Fruit fly (Drosophila melanogaster) whole organism, embryonic: ENCODE results near the gene spg.

Experiments used
- Adf1 ChIP-seq: fragments of 200-800 bp; sonication (Bioruptor generic); IDR thresholded peaks from 2 replicates; pipeline ENCODE4 v1.3.6; 2022; ENCODE audit warnings: missing biosample characterization, missing genetic modification characterization
- Antp ChIP-seq: fragments of 200-800 bp; sonication (Bioruptor generic); optimal IDR thresholded peaks from 3 replicates; lab custom pipeline; 2016; ENCODE audit warnings: missing biosample characterization, missing genetic modification characterization
- B-H2 ChIP-seq: fragments of 200-800 bp; sonication (Bioruptor generic); optimal IDR thresholded peaks from 2 replicates; lab custom pipeline; 2018; ENCODE audit warnings: missing biosample characterization, mild to moderate bottlenecking, missing genetic modification characterization
- Blimp-1 ChIP-seq: fragments of 200-800 bp; sonication (Bioruptor generic); optimal IDR thresholded peaks from 3 replicates; lab custom pipeline; 2018; ENCODE audit warnings: missing biosample characterization, missing genetic modification characterization, mild to moderate bottlenecking, moderate library complexity, missing genetic modification reagents
- CG10431 ChIP-seq: fragments of 200-800 bp; sonication (Bioruptor generic); optimal IDR thresholded peaks from 3 replicates; lab custom pipeline; 2018; ENCODE audit warnings: missing biosample characterization, mild to moderate bottlenecking, missing genetic modification characterization
- CG11085 ChIP-seq: fragments of 200-800 bp; sonication (Bioruptor generic); IDR thresholded peaks from 2 replicates; pipeline ENCODE4 v1.3.6; 2022; ENCODE audit warnings: missing biosample characterization, missing genetic modification characterization
- CG12155 ChIP-seq: fragments of 200-800 bp; sonication (Bioruptor generic); optimal IDR thresholded peaks from 3 replicates; lab custom pipeline; 2016; ENCODE audit warnings: missing biosample characterization, missing genetic modification characterization
- CG12942 ChIP-seq: fragments of 200-800 bp; sonication (Bioruptor generic); optimal IDR thresholded peaks from 3 replicates; lab custom pipeline; 2016; ENCODE audit warnings: missing biosample characterization, missing genetic modification characterization
- CG13624 ChIP-seq: fragments of 200-800 bp; sonication (Bioruptor generic); optimal IDR thresholded peaks from 2 replicates; lab custom pipeline; 2016; ENCODE audit warnings: missing biosample characterization, missing genetic modification characterization
- CG15601 ChIP-seq: fragments of 200-800 bp; sonication (Bioruptor generic); optimal IDR thresholded peaks from 3 replicates; lab custom pipeline; 2019; ENCODE audit warnings: missing biosample characterization, mild to moderate bottlenecking, missing genetic modification characterization, moderate library complexity
- CG18476 ChIP-seq: fragments of 200-800 bp; sonication (Bioruptor generic); optimal IDR thresholded peaks from 2 replicates; lab custom pipeline; 2016; ENCODE audit warnings: missing biosample characterization, mild to moderate bottlenecking, missing genetic modification characterization
- CG30403 ChIP-seq: fragments of 200-800 bp; sonication (Bioruptor generic); optimal IDR thresholded peaks from 3 replicates; lab custom pipeline; 2016; ENCODE audit warnings: missing biosample characterization, missing genetic modification characterization
- CG3065 ChIP-seq: fragments of 200-800 bp; sonication (Bioruptor generic); optimal IDR thresholded peaks from 2 replicates; lab custom pipeline; 2016; ENCODE audit warnings: missing biosample characterization, missing genetic modification characterization
- CG31224 ChIP-seq: fragments of 200-800 bp; sonication (Bioruptor generic); IDR thresholded peaks from 2 replicates; pipeline ENCODE4 v1.3.6; 2022; ENCODE audit warnings: missing biosample characterization, missing genetic modification characterization
- CG33557 ChIP-seq: fragments of 200-800 bp; sonication (Bioruptor generic); optimal IDR thresholded peaks from 2 replicates; lab custom pipeline; 2019; ENCODE audit warnings: missing biosample characterization, mild to moderate bottlenecking, missing genetic modification characterization, moderate library complexity
- CG34376 ChIP-seq: fragments of 200-800 bp; sonication (Bioruptor generic); optimal IDR thresholded peaks from 2 replicates; lab custom pipeline; 2018; ENCODE audit warnings: missing biosample characterization, mild to moderate bottlenecking, missing genetic modification characterization
- CG6813 ChIP-seq: fragments of 200-800 bp; sonication (Bioruptor generic); optimal IDR thresholded peaks from 2 replicates; lab custom pipeline; 2017; ENCODE audit warnings: missing biosample characterization, missing genetic modification characterization, mild to moderate bottlenecking, moderate library complexity, missing genetic modification reagents
- CG8281 ChIP-seq: fragments of 200-800 bp; sonication (Bioruptor generic); optimal IDR thresholded peaks from 2 replicates; lab custom pipeline; 2018; ENCODE audit warnings: missing biosample characterization, mild to moderate bottlenecking, missing genetic modification characterization, moderate library complexity
- Dek ChIP-seq: fragments of 200-800 bp; sonication (Bioruptor generic); optimal IDR thresholded peaks from 3 replicates; lab custom pipeline; 2019; ENCODE audit warnings: missing biosample characterization, mild to moderate bottlenecking, missing genetic modification characterization, moderate library complexity
- Doc3 ChIP-seq: fragments of 200-800 bp; sonication (Bioruptor generic); IDR thresholded peaks from 3 replicates; pipeline ENCODE4 v1.3.6; 2022; ENCODE audit warnings: missing biosample characterization, missing genetic modification characterization; ENCODE audit not compliant: partially characterized antibody
- ERR ChIP-seq: fragments of 200-800 bp; sonication (Bioruptor generic); optimal IDR thresholded peaks from 2 replicates; lab custom pipeline; 2016; ENCODE audit warnings: missing biosample characterization, missing genetic modification characterization
- GATAe ChIP-seq: fragments of 200-800 bp; sonication (Bioruptor generic); conservative IDR thresholded peaks from 2 replicates; pipeline ENCODE4 v1.3.6; 2022; ENCODE audit warnings: missing biosample characterization, missing genetic modification characterization
- HmgZ ChIP-seq: fragments of 200-800 bp; sonication (Bioruptor generic); optimal IDR thresholded peaks from 2 replicates; lab custom pipeline; 2018; ENCODE audit warnings: missing biosample characterization, mild to moderate bottlenecking, missing genetic modification characterization
- Med ChIP-seq: fragments of 200-800 bp; sonication (Bioruptor generic); peaks from one replicate; lab custom pipeline; 2016; ENCODE audit warnings: missing biosample characterization, missing genetic modification characterization, mild to moderate bottlenecking, inconsistent platforms, moderate library complexity
- Nf-YC ChIP-seq: fragments of 200-800 bp; optimal IDR thresholded peaks from 3 replicates; lab custom pipeline; 2019; ENCODE audit warnings: missing biosample characterization, mild to moderate bottlenecking, missing genetic modification characterization, moderate library complexity
- Pdp1 ChIP-seq, 2 experiments: fragments of 200-800 bp; sonication (Bioruptor generic); optimal IDR thresholded peaks; 3 replicates each; lab custom pipeline; 2016; ENCODE audit warnings: missing biosample characterization in 2 of 2, missing genetic modification characterization in 2 of 2, mild to moderate bottlenecking in 1 of 2, moderate library complexity in 1 of 2
- Poxn ChIP-seq: fragments of 200-800 bp; sonication (Bioruptor generic); IDR thresholded peaks from 2 replicates; pipeline ENCODE4 v1.3.6; 2022; ENCODE audit warnings: missing biosample characterization, missing genetic modification characterization
- Sry-β ChIP-seq: fragments of 200-800 bp; sonication (Bioruptor generic); optimal IDR thresholded peaks from 2 replicates; lab custom pipeline; 2018; ENCODE audit warnings: missing biosample characterization, mild to moderate bottlenecking, missing genetic modification characterization, moderate library complexity
- bsh ChIP-seq, 2 experiments: fragments of 200-800 bp; sonication (Bioruptor generic); optimal IDR thresholded peaks; 2 replicates each; lab custom pipeline; 2017 to 2018; ENCODE audit warnings: mild to moderate bottlenecking in 2 of 2, missing biosample characterization in 2 of 2, missing genetic modification characterization in 2 of 2, moderate library complexity in 1 of 2
- cg ChIP-seq: fragments of 200-800 bp; sonication (Bioruptor generic); optimal IDR thresholded peaks from 3 replicates; lab custom pipeline; 2019; ENCODE audit warnings: missing biosample characterization, mild to moderate bottlenecking, missing genetic modification characterization, moderate library complexity
- chinmo ChIP-seq: fragments of 200-800 bp; sonication (Bioruptor generic); IDR thresholded peaks from 4 replicates; pipeline ENCODE4 v1.3.6; 2022; ENCODE audit warnings: missing biosample characterization, missing genetic modification characterization; ENCODE audit not compliant: partially characterized antibody
- ci ChIP-seq: fragments of 200-800 bp; sonication (Bioruptor generic); IDR thresholded peaks from 3 replicates; pipeline ENCODE4 v1.3.6; 2022; ENCODE audit warnings: missing biosample characterization, missing genetic modification characterization
- crol ChIP-seq: fragments of 200-800 bp; sonication (Bioruptor generic); IDR thresholded peaks from 2 replicates; pipeline ENCODE4 v1.3.6; 2022; ENCODE audit warnings: missing biosample characterization, missing genetic modification characterization
- disco-r ChIP-seq: fragments of 200-800 bp; sonication (Bioruptor generic); optimal IDR thresholded peaks from 2 replicates; lab custom pipeline; 2016; ENCODE audit warnings: missing biosample characterization, missing genetic modification characterization
- exex ChIP-seq: fragments of 200-800 bp; sonication (Bioruptor generic); optimal IDR thresholded peaks from 4 replicates; lab custom pipeline; 2018; ENCODE audit warnings: missing biosample characterization, mild to moderate bottlenecking, missing genetic modification characterization, moderate library complexity
- ftz-f1 ChIP-seq: fragments of 200-800 bp; sonication (Bioruptor generic); optimal IDR thresholded peaks from 2 replicates; lab custom pipeline; 2016; ENCODE audit warnings: missing biosample characterization, missing genetic modification characterization
- grau ChIP-seq: fragments of 200-800 bp; optimal IDR thresholded peaks from 3 replicates; lab custom pipeline; 2019; ENCODE audit warnings: missing biosample characterization, mild to moderate bottlenecking, missing genetic modification characterization, moderate library complexity
- maf-S ChIP-seq: fragments of 200-800 bp; sonication (Bioruptor generic); optimal IDR thresholded peaks from 2 replicates; lab custom pipeline; 2016; ENCODE audit warnings: missing biosample characterization, missing genetic modification characterization
- mirr ChIP-seq: fragments of 200-800 bp; sonication (Bioruptor generic); optimal IDR thresholded peaks from 3 replicates; lab custom pipeline; 2018; ENCODE audit warnings: missing biosample characterization, mild to moderate bottlenecking, missing genetic modification characterization
- salm ChIP-seq: fragments of 200-800 bp; sonication (Bioruptor generic); optimal IDR thresholded peaks from 2 replicates; lab custom pipeline; 2018; ENCODE audit warnings: missing biosample characterization, mild to moderate bottlenecking, missing genetic modification characterization
- sc ChIP-seq, 3 experiments: fragments of >200 bp in 2 of 3; fragments of 200-800 bp in 1 of 3; sonication (Bioruptor generic) in 1 of 3; optimal IDR thresholded peaks; 2 replicates in 2 of 3; 3 replicates in 1 of 3; lab custom pipeline; 2017; ENCODE audit warnings: mild to moderate bottlenecking in 1 of 3, missing biosample characterization in 1 of 3, missing genetic modification characterization in 1 of 3, missing genetic modification reagents in 1 of 3
- sd ChIP-seq: fragments of 200-800 bp; sonication (Bioruptor generic); optimal IDR thresholded peaks from 3 replicates; lab custom pipeline; 2018; ENCODE audit warnings: missing biosample characterization, mild to moderate bottlenecking, missing genetic modification characterization, moderate library complexity
- sens ChIP-seq: fragments of 200-800 bp; sonication (Bioruptor generic); peaks from one replicate; lab custom pipeline; 2016; ENCODE audit warnings: missing biosample characterization, missing genetic modification characterization
- sna ChIP-seq: fragments of 200-800 bp; sonication (Bioruptor generic); IDR thresholded peaks from 2 replicates; pipeline ENCODE4 v1.3.6; 2022; ENCODE audit warnings: missing biosample characterization, missing genetic modification characterization; ENCODE audit not compliant: partially characterized antibody
- sug ChIP-seq: fragments of 200-800 bp; optimal IDR thresholded peaks from 2 replicates; lab custom pipeline; 2019; ENCODE audit warnings: missing biosample characterization, mild to moderate bottlenecking, missing genetic modification characterization, moderate library complexity
- unc-4 ChIP-seq: fragments of 200-800 bp; sonication (Bioruptor generic); IDR thresholded peaks from 2 replicates; pipeline ENCODE4 v1.3.6; 2022; ENCODE audit warnings: missing biosample characterization, missing genetic modification characterization; ENCODE audit not compliant: partially characterized antibody
- vvl ChIP-seq: fragments of 200-800 bp; sonication (Bioruptor generic); IDR thresholded peaks from 2 replicates; pipeline ENCODE4 v1.3.6; 2022; ENCODE audit warnings: missing biosample characterization, missing genetic modification characterization

spg gene

dm6 chr3R:28827222-28827621 is 17.8 kb upstream of the spg start:
- TF ChIP-seq Pdp1 (GFP tag; optimal IDR thresholded peaks at IDR 0.05; lab: Kevin White, UChicago) (peak in 1 of 2 experiments; percentile 15), Antp (GFP tag; lab: Kevin White, UChicago) (no peak), vvl (GFP tag; lab: Robert Waterston, UW) (peak; percentile 69; the same call in 1 of the 2 replicates), Blimp-1 (GFP tag; lab: Kevin White, UChicago) (peak; percentile 81)
- TF ChIP-seq, all 482 proteins: peak for 3

dm6 chr3R:28829328-28829916 is 15.6 kb upstream of the spg start:
- TF ChIP-seq sna (GFP tag; lab: Robert Waterston, UW) (no peak), Nf-YC (tag; lab: Kevin White, UChicago) (peak; percentile 17), sd (peak; percentile 88), chinmo (GFP tag; lab: Robert Waterston, UW) (0 out of 4 replicates have a peak, but pooled peaks have one; percentile 64), CG34376 (GFP tag; lab: Kevin White, UChicago) (peak; percentile 4), Adf1 (GFP tag; lab: Robert Waterston, UW) (no peak), CG12155 (GFP tag; lab: Kevin White, UChicago) (no peak), crol (GFP tag; lab: Robert Waterston, UW) (no peak), CG33557 (GFP tag; lab: Kevin White, UChicago) (no peak), Sry-β (GFP tag; lab: Kevin White, UChicago) (no peak), sc (optimal IDR thresholded peaks at IDR 0.05; lab: Kevin White, UChicago) (no peak), sc (GFP tag; optimal IDR thresholded peaks at IDR 0.05; lab: Kevin White, UChicago) (no peak), grau (tag; lab: Kevin White, UChicago) (no peak), cg (peak; percentile 12), CG12942 (no peak), CG6813 (GFP tag; lab: Kevin White, UChicago) (peak; percentile 12), bsh (GFP tag; optimal IDR thresholded peaks at IDR 0.05; lab: Kevin White, UChicago) (no peak), Doc3 (GFP tag; lab: Robert Waterston, UW) (0 out of 3 replicates have a peak, but pooled peaks have one; percentile 15), HmgZ (peak; percentile 32), CG11085 (no peak), sug (tag; lab: Kevin White, UChicago) (peak; percentile 73), sens (GFP tag; lab: Kevin White, UChicago) (peak; percentile 8), ERR (GFP tag; lab: Kevin White, UChicago) (no peak), CG18476 (no peak), CG3065 (GFP tag; lab: Kevin White, UChicago) (no peak), Med (GFP tag; lab: Kevin White, UChicago) (peak; percentile 70), unc-4 (no peak), exex (tag; lab: Kevin White, UChicago) (peak; percentile 82), CG8281 (tag; lab: Kevin White, UChicago) (no peak), CG15601 (tag; lab: Kevin White, UChicago) (no peak), Dek (tag; lab: Kevin White, UChicago) (no peak), GATAe (peak; percentile 90), ci (peak; percentile 50; the same call in 2 of the 3 replicates), maf-S (GFP tag; lab: Kevin White, UChicago) (no peak), mirr (GFP tag; lab: Kevin White, UChicago) (peak; percentile 6), B-H2 (GFP tag; lab: Kevin White, UChicago) (peak; percentile 16), CG30403 (no peak), CG10431 (GFP tag; lab: Kevin White, UChicago) (no peak), disco-r (GFP tag; lab: Kevin White, UChicago) (no peak), ftz-f1 (GFP tag; lab: Kevin White, UChicago) (peak; percentile 27), CG31224 (GFP tag; lab: Robert Waterston, UW) (no peak), salm (no peak), Poxn (GFP tag; lab: Robert Waterston, UW) (no peak), CG13624 (no peak)
